Fruit fly (Drosophila melanogaster) whole organism, embryonic: ENCODE results near the gene Uba5.

ENCODE experiments used
- Ada2b ChIP-seq: fragments of 200-800 bp; sonication (Bioruptor generic); IDR thresholded peaks from 2 replicates; pipeline ENCODE4 v1.3.6; 2022; ENCODE audit warnings: missing biosample characterization, missing genetic modification characterization
- BEAF-32 ChIP-seq: fragments of 200-800 bp; sonication (Bioruptor generic); optimal IDR thresholded peaks from 3 replicates; lab custom pipeline; 2017; ENCODE audit warnings: missing biosample characterization, missing genetic modification characterization, mild to moderate bottlenecking, moderate library complexity, missing genetic modification reagents
- CG14860 ChIP-seq: fragments of 200-800 bp; sonication (Bioruptor generic); IDR thresholded peaks from 3 replicates; pipeline ENCODE4 v1.3.6; 2022; ENCODE audit warnings: missing biosample characterization, missing genetic modification characterization; ENCODE audit not compliant: partially characterized antibody
- CG31224 ChIP-seq: fragments of 200-800 bp; sonication (Bioruptor generic); IDR thresholded peaks from 2 replicates; pipeline ENCODE4 v1.3.6; 2022; ENCODE audit warnings: missing biosample characterization, missing genetic modification characterization
- CG31388 ChIP-seq: fragments of 200-800 bp; sonication (Bioruptor generic); optimal IDR thresholded peaks from 2 replicates; lab custom pipeline; 2016; ENCODE audit warnings: missing biosample characterization, missing genetic modification characterization
- CG4730 ChIP-seq: fragments of 200-800 bp; sonication (Bioruptor generic); IDR thresholded peaks from 2 replicates; pipeline ENCODE4 v1.3.6; 2022; ENCODE audit warnings: missing biosample characterization, missing genetic modification characterization
- ewg ChIP-seq: fragments of 200-800 bp; sonication (Bioruptor generic); optimal IDR thresholded peaks from 3 replicates; lab custom pipeline; 2017; ENCODE audit warnings: mild to moderate bottlenecking, missing biosample characterization, missing genetic modification reagents, missing genetic modification characterization
- kay ChIP-seq: fragments of 200-800 bp; sonication (Bioruptor generic); optimal IDR thresholded peaks from 2 replicates; lab custom pipeline; 2016; ENCODE audit warnings: missing biosample characterization, missing genetic modification characterization
- pros ChIP-seq: fragments of 200-800 bp; sonication (Bioruptor generic); optimal IDR thresholded peaks from 3 replicates; lab custom pipeline; 2019; ENCODE audit warnings: missing biosample characterization, mild to moderate bottlenecking, missing genetic modification characterization, moderate library complexity
- toy ChIP-seq: fragments of 200-800 bp; sonication (Bioruptor generic); IDR thresholded peaks from 2 replicates; pipeline ENCODE4 v1.3.6; 2022; ENCODE audit warnings: missing biosample characterization, missing genetic modification characterization
- unpg ChIP-seq: fragments of 200-800 bp; sonication (Bioruptor generic); optimal IDR thresholded peaks from 3 replicates; lab custom pipeline; 2018; ENCODE audit warnings: missing biosample characterization, mild to moderate bottlenecking, missing genetic modification characterization, moderate library complexity

DNA sequence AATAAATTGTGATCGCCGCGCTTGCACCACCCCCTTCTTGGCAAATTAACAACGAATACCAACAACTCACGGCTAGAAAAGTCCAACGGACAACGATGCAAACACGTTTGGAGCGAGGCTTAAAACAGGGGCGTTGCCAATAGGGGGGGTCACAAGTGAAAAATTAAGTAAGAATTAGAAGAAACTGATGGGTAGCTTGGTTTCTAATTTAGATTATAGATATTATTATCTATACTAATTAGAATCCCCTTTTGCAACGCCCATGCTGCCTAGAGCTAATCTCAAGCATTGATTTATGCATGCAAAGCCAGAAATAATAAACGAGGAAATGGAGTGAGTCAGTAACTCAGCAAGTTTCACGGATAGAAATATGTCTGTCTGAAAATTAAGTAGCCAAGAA lies 35.1 kb downstream of the Uba5 start:
- TF ChIP-seq toy (GFP tag; lab: Robert Waterston, UW), result no peak
- peak; percentile 80 for TF ChIP-seq unpg
- no peak for TF ChIP-seq CG14860 (GFP tag; lab: Robert Waterston, UW)
- TF ChIP-seq CG4730 (GFP tag; lab: Robert Waterston, UW), result peak; percentile 71
- TF ChIP-seq Ada2b, result peak; percentile 89
- TF ChIP-seq pros (GFP tag; lab: Kevin White, UChicago), result no peak
- peak; percentile 75 for TF ChIP-seq CG31224 (GFP tag; lab: Robert Waterston, UW)
- peak; percentile 52 for TF ChIP-seq ewg (GFP tag; lab: Kevin White, UChicago)
- peak; percentile 15 for TF ChIP-seq CG31388 (GFP tag; lab: Kevin White, UChicago)
- no peak for TF ChIP-seq BEAF-32
- peak; percentile 35 for TF ChIP-seq kay (GFP tag; lab: Kevin White, UChicago)
